In genomic region chrIII:343346-344220, ce11 we compare ENCODE assay signal across 6 worm cellular contexts.
A peak's percentile ranks its signal among the peaks of the same experiment; 100 is the strongest.
TF ChIP-seq lines count a peak whose summit lies in the region.

No protein-coding gene starts in this region.

TF ChIP-seq in whole organism, L1 larva, 84 proteins besides CTCF, POLR2A, EP300 and RAD21 (continued from another document):
- TF ChIP-seq xbp-1 (tag; optimal IDR thresholded peaks at IDR 0.05; lab: Kevin White, UChicago): peak; percentile 8
- TF ChIP-seq C16A3.4 (tag; optimal IDR thresholded peaks at IDR 0.05; lab: Kevin White, UChicago): peak; percentile 16
- TF ChIP-seq lin-14 (GFP tag; optimal IDR thresholded peaks at IDR 0.05; lab: Kevin White, UChicago): peak; percentile 56
- TF ChIP-seq lin-35 (GFP tag; optimal IDR thresholded peaks at IDR 0.05; lab: Kevin White, UChicago): peak in 1 of 2 experiments; percentile 7
- TF ChIP-seq efl-1 (optimal IDR thresholded peaks at IDR 0.05; lab: Kevin White, UChicago): peak in 1 of 2 experiments; percentile 18
- peak in 1 of 2 experiments; percentile 25 for TF ChIP-seq efl-1 (GFP tag; optimal IDR thresholded peaks at IDR 0.05 in 1 of 2; lab: Kevin White, UChicago)

TF ChIP-seq in whole organism, L2 larva, 48 proteins besides CTCF, POLR2A, EP300 and RAD21 (continued from another document and continues in another):
- TF ChIP-seq sma-9 (GFP tag; optimal IDR thresholded peaks at IDR 0.05; lab: Kevin White, UChicago) (no peak), sma-9 (tag; optimal IDR thresholded peaks at IDR 0.05; lab: Kevin White, UChicago) (no peak), ceh-16 (tag; optimal IDR thresholded peaks at IDR 0.05; lab: Kevin White, UChicago) (no peak), ztf-1 (GFP tag; conservative IDR thresholded peaks at IDR 0.05; lab: Robert Waterston, UW) (no peak), nhr-237 (tag; optimal IDR thresholded peaks at IDR 0.05; lab: Kevin White, UChicago) (no peak), unc-39 (tag; optimal IDR thresholded peaks at IDR 0.05; lab: Kevin White, UChicago) (no peak), ama-1 (optimal IDR thresholded peaks at IDR 0.05; lab: Kevin White, UChicago) (peak; percentile 15), nhr-21 (tag; optimal IDR thresholded peaks at IDR 0.05; lab: Kevin White, UChicago) (no peak), egl-27 (tag; optimal IDR thresholded peaks at IDR 0.05; lab: Kevin White, UChicago) (no peak), nhr-6 (tag; optimal IDR thresholded peaks at IDR 0.05; lab: Kevin White, UChicago) (no peak), gmeb-1 (tag; optimal IDR thresholded peaks at IDR 0.05; lab: Kevin White, UChicago) (no peak), peb-1 (tag; optimal IDR thresholded peaks at IDR 0.05; lab: Kevin White, UChicago) (no peak), ZK546.5 (tag; optimal IDR thresholded peaks at IDR 0.05; lab: Kevin White, UChicago) (no peak), nhr-77 (tag; optimal IDR thresholded peaks at IDR 0.05; lab: Kevin White, UChicago) (no peak), aly-2 (tag; optimal IDR thresholded peaks at IDR 0.05; lab: Kevin White, UChicago) (no peak), nhr-12 (tag; optimal IDR thresholded peaks at IDR 0.05; lab: Kevin White, UChicago) (no peak), nhr-129 (tag; optimal IDR thresholded peaks at IDR 0.05; lab: Kevin White, UChicago) (peak; percentile 7), F13H6.1 (tag; optimal IDR thresholded peaks at IDR 0.05; lab: Kevin White, UChicago) (no peak), unc-55 (GFP tag; optimal IDR thresholded peaks at IDR 0.05; lab: Kevin White, UChicago) (peak; percentile 31), crh-2 (tag; optimal IDR thresholded peaks at IDR 0.05; lab: Kevin White, UChicago) (peak; percentile 84), ztf-11 (tag; optimal IDR thresholded peaks at IDR 0.05; lab: Kevin White, UChicago) (no peak), lsy-2 (tag; optimal IDR thresholded peaks at IDR 0.05; lab: Kevin White, UChicago) (peak; percentile 12 to 15), ztf-4 (tag; optimal IDR thresholded peaks at IDR 0.05; lab: Kevin White, UChicago) (no peak), mbf-1 (tag; optimal IDR thresholded peaks at IDR 0.05; lab: Kevin White, UChicago) (no peak), sma-3 (GFP tag; optimal IDR thresholded peaks at IDR 0.05; lab: Kevin White, UChicago) (no peak), nhr-11 (tag; optimal IDR thresholded peaks at IDR 0.05; lab: Kevin White, UChicago) (no peak), elt-3 (tag; optimal IDR thresholded peaks at IDR 0.05; lab: Kevin White, UChicago) (no peak)

TF ChIP-seq in whole organism, L3 larva, 47 proteins besides CTCF, POLR2A, EP300 and RAD21 (continued from another document):
- TF ChIP-seq lsy-12 (tag; optimal IDR thresholded peaks at IDR 0.05; lab: Kevin White, UChicago) (no peak), ZK546.5 (tag; optimal IDR thresholded peaks at IDR 0.05; lab: Kevin White, UChicago) (no peak), nhr-43 (tag; optimal IDR thresholded peaks at IDR 0.05; lab: Kevin White, UChicago; ENCODE audit: poor library complexity, severe bottlenecking) (peak; percentile 1), nhr-23 (tag; optimal IDR thresholded peaks at IDR 0.05; lab: Kevin White, UChicago) (no peak), ztf-4 (tag; optimal IDR thresholded peaks at IDR 0.05; lab: Kevin White, UChicago) (no peak), mdl-1 (tag; optimal IDR thresholded peaks at IDR 0.05; lab: Kevin White, UChicago) (no peak), ama-1 (optimal IDR thresholded peaks at IDR 0.05; lab: Kevin White, UChicago) (peak; percentile 9), nhr-237 (tag; optimal IDR thresholded peaks at IDR 0.05; lab: Kevin White, UChicago) (no peak), pqm-1 (tag; optimal IDR thresholded peaks at IDR 0.05; lab: Kevin White, UChicago) (no peak), fkh-10 (GFP tag; optimal IDR thresholded peaks at IDR 0.05; lab: Kevin White, UChicago) (no peak), fkh-2 (tag; optimal IDR thresholded peaks at IDR 0.05; lab: Kevin White, UChicago) (no peak), nhr-28 (tag; optimal IDR thresholded peaks at IDR 0.05; lab: Kevin White, UChicago) (no peak), ceh-28 (tag; optimal IDR thresholded peaks at IDR 0.05; lab: Kevin White, UChicago) (peak; percentile 22), aly-2 (tag; optimal IDR thresholded peaks at IDR 0.05; lab: Kevin White, UChicago) (no peak), unc-39 (tag; optimal IDR thresholded peaks at IDR 0.05; lab: Kevin White, UChicago) (no peak), nhr-76 (tag; optimal IDR thresholded peaks at IDR 0.05; lab: Kevin White, UChicago) (no peak), lin-15B (tag; optimal IDR thresholded peaks at IDR 0.05; lab: Kevin White, UChicago) (peak; percentile 34), ztf-11 (tag; optimal IDR thresholded peaks at IDR 0.05; lab: Kevin White, UChicago) (no peak), nfya-1 (tag; optimal IDR thresholded peaks at IDR 0.05; lab: Kevin White, UChicago; ENCODE audit: insufficient read depth) (peak; percentile 10), tbx-2 (tag; optimal IDR thresholded peaks at IDR 0.05; lab: Kevin White, UChicago) (no peak), mml-1 (tag; optimal IDR thresholded peaks at IDR 0.05; lab: Kevin White, UChicago) (no peak), fos-1 (tag; optimal IDR thresholded peaks at IDR 0.05; lab: Kevin White, UChicago) (no peak), elt-2 (tag; optimal IDR thresholded peaks at IDR 0.05; lab: Kevin White, UChicago) (peak; percentile 27), nhr-12 (tag; optimal IDR thresholded peaks at IDR 0.05; lab: Kevin White, UChicago) (no peak)

TF ChIP-seq in whole organism, L4 larva, 104 proteins besides CTCF, POLR2A, EP300 and RAD21 (continued from another document and continues in another):
- TF ChIP-seq unc-39 (tag; optimal IDR thresholded peaks at IDR 0.05; lab: Kevin White, UChicago) (no peak), gei-8 (GFP tag; optimal IDR thresholded peaks at IDR 0.05; lab: Kevin White, UChicago) (no peak), dmd-9 (GFP tag; IDR thresholded peaks at IDR 0.05; lab: Robert Waterston, UW) (no peak), daf-12 (tag; optimal IDR thresholded peaks at IDR 0.05; lab: Kevin White, UChicago) (no peak), tra-1 (GFP tag; IDR thresholded peaks at IDR 0.05; lab: Robert Waterston, UW) (no peak), cey-2 (tag; optimal IDR thresholded peaks at IDR 0.05; lab: Kevin White, UChicago; ENCODE audit: borderline replicate concordance, insufficient read depth) (no peak), D1046.2 (GFP tag; IDR thresholded peaks at IDR 0.05; lab: Robert Waterston, UW) (no peak), nhr-41 (GFP tag; IDR thresholded peaks at IDR 0.05; lab: Robert Waterston, UW) (no peak), nhr-77 (tag; optimal IDR thresholded peaks at IDR 0.05; lab: Kevin White, UChicago) (no peak), lin-13 (GFP tag; optimal IDR thresholded peaks at IDR 0.05; lab: Kevin White, UChicago) (no peak), Y105C5A.15 (GFP tag; IDR thresholded peaks at IDR 0.05; lab: Robert Waterston, UW) (0 out of 2 replicates have a peak, but pooled peaks have one; percentile 18), dmd-6 (GFP tag; IDR thresholded peaks at IDR 0.05; lab: Robert Waterston, UW) (no peak), daf-19 (GFP tag; conservative IDR thresholded peaks at IDR 0.05; lab: Robert Waterston, UW) (0 out of 2 replicates have a peak, but pooled peaks have one; percentile 38), mdt-29 (GFP tag; IDR thresholded peaks at IDR 0.05; lab: Robert Waterston, UW) (no peak), snpc-1.2 (GFP tag; IDR thresholded peaks at IDR 0.05; lab: Robert Waterston, UW) (no peak), nhr-25 (tag; optimal IDR thresholded peaks at IDR 0.05; lab: Kevin White, UChicago; ENCODE audit: borderline replicate concordance, insufficient read depth) (no peak), mxl-3 (GFP tag; optimal IDR thresholded peaks at IDR 0.05; lab: Kevin White, UChicago) (no peak), hmg-1.1 (GFP tag; IDR thresholded peaks at IDR 0.05; lab: Robert Waterston, UW) (no peak), tag-97 (GFP tag; IDR thresholded peaks at IDR 0.05; lab: Robert Waterston, UW) (no peak), madf-9 (GFP tag; conservative IDR thresholded peaks at IDR 0.05; lab: Robert Waterston, UW) (no peak), nhr-42 (GFP tag; IDR thresholded peaks at IDR 0.05; lab: Robert Waterston, UW) (no peak), aha-1 (tag; lab: Kevin White, UChicago) (peak; percentile 84), lin-38 (GFP tag; IDR thresholded peaks at IDR 0.05; lab: Robert Waterston, UW) (peak; percentile 82), mes-2 (tag; optimal IDR thresholded peaks at IDR 0.05; lab: Kevin White, UChicago; ENCODE audit: poor library complexity, severe bottlenecking) (peak; percentile 49), spr-1 (tag; optimal IDR thresholded peaks at IDR 0.05; lab: Kevin White, UChicago) (peak; percentile 7), daf-16 (GFP tag; optimal IDR thresholded peaks at IDR 0.05; lab: Kevin White, UChicago) (no peak), daf-16 (tag; optimal IDR thresholded peaks at IDR 0.05; lab: Kevin White, UChicago) (peak; percentile 52), mdl-1 (tag; optimal IDR thresholded peaks at IDR 0.05; lab: Kevin White, UChicago) (no peak)

TF ChIP-seq in whole organism, late embryonic, 69 proteins besides CTCF, POLR2A, EP300 and RAD21 (continued from another document):
- TF ChIP-seq ceh-34 (tag; optimal IDR thresholded peaks at IDR 0.05; lab: Kevin White, UChicago): no peak
- TF ChIP-seq syd-9 (tag; optimal IDR thresholded peaks at IDR 0.05; lab: Kevin White, UChicago): no peak
- no peak for TF ChIP-seq gmeb-2 (tag; optimal IDR thresholded peaks at IDR 0.05; lab: Kevin White, UChicago)
- peak; percentile 27 for TF ChIP-seq ref-2 (tag; optimal IDR thresholded peaks at IDR 0.05; lab: Kevin White, UChicago)
- peak; percentile 19 for TF ChIP-seq madf-2 (tag; optimal IDR thresholded peaks at IDR 0.05; lab: Kevin White, UChicago)
- peak; percentile 12 for TF ChIP-seq ceh-48 (tag; optimal IDR thresholded peaks at IDR 0.05; lab: Kevin White, UChicago)
- peak; percentile 18 for TF ChIP-seq T23F11.4 (GFP tag; optimal IDR thresholded peaks at IDR 0.05; lab: Kevin White, UChicago)
- TF ChIP-seq Y22D7AL.16 (tag; optimal IDR thresholded peaks at IDR 0.05; lab: Kevin White, UChicago): no peak
- TF ChIP-seq ztf-16 (tag; optimal IDR thresholded peaks at IDR 0.05; lab: Kevin White, UChicago): no peak
- TF ChIP-seq pha-4 (tag; optimal IDR thresholded peaks at IDR 0.05; lab: Kevin White, UChicago): no peak
- TF ChIP-seq pax-1 (tag; optimal IDR thresholded peaks at IDR 0.05; lab: Kevin White, UChicago): no peak
- peak; percentile 26 for TF ChIP-seq nfya-1 (tag; optimal IDR thresholded peaks at IDR 0.05; lab: Kevin White, UChicago)
TF ChIP-seq in whole organism, late embryonic: peak in this region for 8.

TF ChIP-seq in whole organism, mixed stage, embryonic, 35 proteins besides CTCF, POLR2A, EP300 and RAD21 (continued from another document):
- peak; percentile 42 for TF ChIP-seq mab-5 (tag; optimal IDR thresholded peaks at IDR 0.05; lab: Kevin White, UChicago)
- TF ChIP-seq blmp-1 (tag; optimal IDR thresholded peaks at IDR 0.05; lab: Kevin White, UChicago): no peak
- no peak for TF ChIP-seq nhr-76 (tag; optimal IDR thresholded peaks at IDR 0.05; lab: Kevin White, UChicago)
- peak; percentile 25 for TF ChIP-seq unc-120 (tag; optimal IDR thresholded peaks at IDR 0.05; lab: Kevin White, UChicago; ENCODE audit: poor library complexity, severe bottlenecking)
- TF ChIP-seq nhr-12 (tag; optimal IDR thresholded peaks at IDR 0.05; lab: Kevin White, UChicago): no peak
- peak; percentile 47 for TF ChIP-seq ces-1 (GFP tag; optimal IDR thresholded peaks at IDR 0.05; lab: Kevin White, UChicago)
